Worm (Caenorhabditis elegans): ENCODE results near the gene C50C3.19.
A peak's percentile ranks its signal among the peaks of the same experiment; 100 is the strongest.

C50C3.19 gene

ce11 chrIII:8176265-8176664 lies 14.3 kb upstream of the C50C3.19 start, which contains the start of gene C50C3.12:
Gene C50C3.12 (plus strand): TSS chrIII:8176565.
- no peak for TF ChIP-seq nhr-10 (tag; optimal IDR thresholded peaks at IDR 0.05)
- no peak for TF ChIP-seq mes-2 (tag; optimal IDR thresholded peaks at IDR 0.05; ENCODE audit: poor library complexity, severe bottlenecking)
- peak; percentile 0 for TF ChIP-seq fkh-10 (GFP tag; optimal IDR thresholded peaks at IDR 0.05)

ce11 chrIII:8178924-8179323 lies 11.7 kb upstream of the C50C3.19 start, which contains the start of gene C50C3.5:
Gene C50C3.5 (plus strand): TSS chrIII:8179224.
- TF ChIP-seq ces-1 (GFP tag; optimal IDR thresholded peaks at IDR 0.05), result peak; percentile 39
- no peak for TF ChIP-seq ctbp-1 (GFP tag; IDR thresholded peaks at IDR 0.05)

ce11 chrIII:8181581-8181980 lies 9.0 kb upstream of the C50C3.19 start, which contains the start of gene spc-2:
Gene spc-2 (plus strand): TSS chrIII:8181881.
- TF ChIP-seq saeg-2 (GFP tag; IDR thresholded peaks at IDR 0.05) (no peak), aly-2 (tag; optimal IDR thresholded peaks at IDR 0.05) (no peak), egl-27 (tag; optimal IDR thresholded peaks at IDR 0.05) (no peak), gei-8 (GFP tag; optimal IDR thresholded peaks at IDR 0.05) (no peak), tra-1 (GFP tag; IDR thresholded peaks at IDR 0.05) (no peak), rbr-2 (tag; optimal IDR thresholded peaks at IDR 0.05) (no peak), ztf-7 (tag; optimal IDR thresholded peaks at IDR 0.05) (no peak), nhr-41 (GFP tag; IDR thresholded peaks at IDR 0.05) (no peak), snpc-4 (tag; optimal IDR thresholded peaks at IDR 0.05) (no peak), F49E8.2 (tag; optimal IDR thresholded peaks at IDR 0.05; ENCODE audit: borderline replicate concordance) (no peak), T26A8.4 (GFP tag; IDR thresholded peaks at IDR 0.05) (no peak), dmd-9 (GFP tag; IDR thresholded peaks at IDR 0.05) (no peak), lin-15B (tag; optimal IDR thresholded peaks at IDR 0.05) (no peak), madf-9 (GFP tag; conservative IDR thresholded peaks at IDR 0.05) (no peak), php-3 (GFP tag; IDR thresholded peaks at IDR 0.05) (no peak), lin-13 (GFP tag; optimal IDR thresholded peaks at IDR 0.05) (no peak), hif-1 (tag; optimal IDR thresholded peaks at IDR 0.05) (no peak)

ce11 chrIII:8182573-8182972 lies 8.0 kb upstream of the C50C3.19 start:
- TF ChIP-seq cey-2 (tag; optimal IDR thresholded peaks at IDR 0.05; ENCODE audit: borderline replicate concordance, insufficient read depth) (no peak), aha-1 (tag) (peak; percentile 90)

- TF ChIP-seq ceh-44 (GFP tag; IDR thresholded peaks at IDR 0.05) (no peak), unc-62 (GFP tag; optimal IDR thresholded peaks at IDR 0.05 in 1 of 2) (peak in 1 of 2 experiments; percentile 95), unc-62 (tag; optimal IDR thresholded peaks at IDR 0.05) (no peak)
Measured at ce11 chrIII:8185130-8185529, 5.5 kb upstream of the C50C3.19 start.

- TF ChIP-seq F26F4.8 (GFP tag; conservative IDR thresholded peaks at IDR 0.05) (no peak), zip-2 (tag; optimal IDR thresholded peaks at IDR 0.05) (no peak), pqm-1 (tag; optimal IDR thresholded peaks at IDR 0.05) (no peak), hlh-30 (tag; optimal IDR thresholded peaks at IDR 0.05; ENCODE audit: insufficient read depth) (no peak), hlh-11 (tag; optimal IDR thresholded peaks at IDR 0.05) (no peak), nhr-111 (GFP tag; optimal IDR thresholded peaks at IDR 0.05) (no peak), Y105C5A.15 (GFP tag; IDR thresholded peaks at IDR 0.05) (no peak), Y48G9A.11 (GFP tag; IDR thresholded peaks at IDR 0.05) (no peak), madf-9 (GFP tag; conservative IDR thresholded peaks at IDR 0.05) (no peak), vab-7 (GFP tag; IDR thresholded peaks at IDR 0.05) (no peak), nhr-11 (tag; optimal IDR thresholded peaks at IDR 0.05) (no peak), R02D3.7 (tag; optimal IDR thresholded peaks at IDR 0.05) (no peak), madf-5 (GFP tag; IDR thresholded peaks at IDR 0.05) (no peak), pha-4 (GFP tag; IDR thresholded peaks at IDR 0.05) (no peak), pha-4 (tag; optimal IDR thresholded peaks at IDR 0.05) (no peak), zip-11 (GFP tag; IDR thresholded peaks at IDR 0.05) (no peak)
Measured at ce11 chrIII:8191695-8192094, 1.1 kb downstream of the C50C3.19 start, which contains the start of gene C50C3.1. Gene C50C3.1 (plus strand): TSS chrIII:8191995.

Measured in whole organism, L4 larva.